Worm (Caenorhabditis elegans): Measurements from ENCODE around the gene cyp-35C1.

- no peak for TF ChIP-seq mxl-3 (GFP tag; optimal IDR thresholded peaks at IDR 0.05)
- no peak for TF ChIP-seq dmd-8 (GFP tag; IDR thresholded peaks at IDR 0.05)
- TF ChIP-seq daf-19 (GFP tag; conservative IDR thresholded peaks at IDR 0.05), result no peak
- no peak for TF ChIP-seq dve-1 (tag; optimal IDR thresholded peaks at IDR 0.05; ENCODE audit: insufficient read depth)
- no peak for TF ChIP-seq lin-13 (GFP tag; optimal IDR thresholded peaks at IDR 0.05)
- no peak for TF ChIP-seq nhr-28 (tag; optimal IDR thresholded peaks at IDR 0.05)
- no peak for TF ChIP-seq ztf-7 (tag; optimal IDR thresholded peaks at IDR 0.05)
- no peak for TF ChIP-seq lsy-2 (tag; optimal IDR thresholded peaks at IDR 0.05)
- TF ChIP-seq ctbp-1 (GFP tag; IDR thresholded peaks at IDR 0.05), result no peak
- TF ChIP-seq aly-2 (tag; optimal IDR thresholded peaks at IDR 0.05), result no peak
- TF ChIP-seq zag-1 (tag; optimal IDR thresholded peaks at IDR 0.05), result no peak
Observed at ce11 chrV:13848379-13848778, 49.9 kb downstream of the cyp-35C1 start, which contains the start of gene srx-133.

Data from whole organism, L4 larva.